Worm (Caenorhabditis elegans) whole organism, late embryonic: ENCODE results near the gene cpg-2.

ENCODE experiments used
- F13H6.1 ChIP-seq: sonication (generic microtip); optimal IDR thresholded peaks from 2 replicates; lab custom pipeline; 2016; ENCODE audit warnings: missing genetic modification characterization, missing compliant biosample characterization
- ama-1 ChIP-seq: fragments of 150-350 bp; optimal IDR thresholded peaks from 2 replicates; lab custom pipeline; 2014
- elt-2 ChIP-seq: sonication (generic microtip); optimal IDR thresholded peaks from 2 replicates; lab custom pipeline; 2016; ENCODE audit warnings: missing genetic modification reagents, missing genetic modification characterization, missing compliant biosample characterization
- fkh-10 ChIP-seq: fragments of 150-350 bp; optimal IDR thresholded peaks from 2 replicates; lab custom pipeline; 2014; ENCODE audit warnings: missing biosample characterization, missing genetic modification reagents, missing genetic modification characterization
- fkh-6 ChIP-seq: sonication (generic microtip); optimal IDR thresholded peaks from 2 replicates; lab custom pipeline; 2016; ENCODE audit warnings: missing genetic modification characterization, missing compliant biosample characterization
- hlh-13 ChIP-seq: fragments of 200-800 bp; sonication (Bioruptor generic); optimal IDR thresholded peaks from 2 replicates; lab custom pipeline; 2018; ENCODE audit warnings: mild to moderate bottlenecking, missing genetic modification characterization, missing compliant biosample characterization
- hlh-30 ChIP-seq: sonication (generic microtip); optimal IDR thresholded peaks from 2 replicates; lab custom pipeline; 2017; ENCODE audit warnings: antibody characterized with exemption, missing genetic modification characterization, missing compliant biosample characterization; ENCODE audit not compliant: insufficient read depth
- nfya-1 ChIP-seq: sonication (generic microtip); optimal IDR thresholded peaks from 2 replicates; lab custom pipeline; 2017; ENCODE audit warnings: missing genetic modification characterization, mild to moderate bottlenecking, missing compliant biosample characterization, antibody characterized with exemption, moderate library complexity
- nhr-232 ChIP-seq: sonication (generic microtip); optimal IDR thresholded peaks from 2 replicates; lab custom pipeline; 2016; ENCODE audit warnings: missing genetic modification characterization, missing compliant biosample characterization
- pag-3 ChIP-seq: sonication (generic microtip); optimal IDR thresholded peaks from 2 replicates; lab custom pipeline; 2016; ENCODE audit warnings: missing compliant biosample characterization, missing genetic modification characterization, borderline replicate concordance
- ref-2 ChIP-seq: sonication (generic microtip); optimal IDR thresholded peaks from 2 replicates; lab custom pipeline; 2016; ENCODE audit warnings: missing genetic modification characterization, missing compliant biosample characterization
- sdc-2 ChIP-seq: sonication (generic microtip); optimal IDR thresholded peaks from 2 replicates; lab custom pipeline; 2016; ENCODE audit warnings: missing genotype, missing genetic modification characterization, missing compliant biosample characterization
- tbx-2 ChIP-seq: sonication (generic microtip); optimal IDR thresholded peaks from 2 replicates; lab custom pipeline; 2016; ENCODE audit warnings: missing genetic modification characterization, missing compliant biosample characterization
- unc-55 ChIP-seq: sonication (generic microtip); optimal IDR thresholded peaks from 2 replicates; lab custom pipeline; 2017; ENCODE audit warnings: missing biosample characterization, missing genetic modification reagents, missing genetic modification characterization

ce11 chrIII:7084908-7085307 lies 18.9 kb downstream of the cpg-2 start, which contains the start of gene tofu-7:
- no peak for TF ChIP-seq ref-2 (tag; lab: Kevin White, UChicago)
- TF ChIP-seq fkh-6 (tag; lab: Kevin White, UChicago): no peak
- no peak for TF ChIP-seq tbx-2 (tag; lab: Kevin White, UChicago)
- no peak for TF ChIP-seq fkh-10
- TF ChIP-seq nhr-232: no peak
- TF ChIP-seq ama-1 (lab: Kevin White, UChicago): no peak
- TF ChIP-seq sdc-2: no peak
- TF ChIP-seq hlh-30 (tag; lab: Kevin White, UChicago): no peak
- no peak for TF ChIP-seq pag-3
- TF ChIP-seq elt-2 (tag; lab: Kevin White, UChicago): no peak
- no peak for TF ChIP-seq unc-55
- no peak for TF ChIP-seq nfya-1 (tag; lab: Kevin White, UChicago)
- TF ChIP-seq F13H6.1 (tag; lab: Kevin White, UChicago): no peak
- TF ChIP-seq hlh-13 (GFP tag; lab: Kevin White, UChicago): no peak
